Worm (Caenorhabditis elegans) whole organism, young adult: ENCODE data around the gene rpb-11.
"Not testable (repeated sequence)": the region's sequence is repeated elsewhere in the genome, so short reads cannot be mapped to it uniquely, and the experiment has no call there.

Experiments used
- dpff-1 ChIP-seq: sonication (generic microtip); optimal IDR thresholded peaks from 2 replicates; lab custom pipeline; 2017; ENCODE audit warnings: mild to moderate bottlenecking, missing genetic modification characterization, missing compliant biosample characterization
- dpl-1 ChIP-seq: fragments of 150-350 bp; optimal IDR thresholded peaks from 2 replicates; lab custom pipeline; 2014; ENCODE audit warnings: missing biosample characterization, missing genetic modification reagents, missing genetic modification characterization
- hsf-1 ChIP-seq: fragments of 200-800 bp; sonication (Bioruptor generic); IDR thresholded peaks from 2 replicates; pipeline ENCODE4 v1.3.6; 2022; ENCODE audit warnings: missing genetic modification reagents, missing genetic modification characterization, missing compliant biosample characterization
- repo-1 ChIP-seq: sonication (generic microtip); optimal IDR thresholded peaks from 2 replicates; lab custom pipeline; 2017; ENCODE audit warnings: mild to moderate bottlenecking, missing genetic modification characterization, missing compliant biosample characterization
- snpc-4 ChIP-seq, 5 experiments: fragments of 150-350 bp in 1 of 5; sonication (generic microtip) in 4 of 5; optimal IDR thresholded peaks; 2 replicates each; lab custom pipeline; 2014 to 2018; ENCODE audit warnings: missing genetic modification characterization in 5 of 5, missing biosample characterization in 3 of 5, antibody characterized with exemption in 2 of 5, mild to moderate bottlenecking in 2 of 5, missing compliant biosample characterization in 2 of 5, missing genotype in 2 of 5, moderate library complexity in 2 of 5, missing genetic modification reagents in 1 of 5
- ztf-26 ChIP-seq: sonication (generic microtip); optimal IDR thresholded peaks from 2 replicates; lab custom pipeline; 2017; ENCODE audit warnings: missing genetic modification characterization, missing compliant biosample characterization
- ztf-6 ChIP-seq: fragments of 200-800 bp; sonication (Bioruptor generic); IDR thresholded peaks from 2 replicates; pipeline ENCODE4 v1.3.6; 2022; ENCODE audit warnings: missing genetic modification reagents, missing genetic modification characterization, missing compliant biosample characterization

ce11 chrII:14021230-14021629, 38.7 kb upstream of the rpb-11 start, which contains the start of gene F01D5.10:
- TF ChIP-seq hsf-1 (GFP tag; lab: Robert Waterston, UW); repo-1 (tag; lab: Kevin White, UChicago); dpff-1 (tag; lab: Kevin White, UChicago); ztf-26 (tag; lab: Kevin White, UChicago); snpc-4 (GFP tag; optimal IDR thresholded peaks at IDR 0.05; lab: Kevin White, UChicago); snpc-4 (tag; optimal IDR thresholded peaks at IDR 0.05; lab: Kevin White, UChicago); ztf-6; dpl-1 (GFP tag; lab: Kevin White, UChicago): not testable (repeated sequence)
